Fruit fly (Drosophila melanogaster) Kc167 (cell line): ENCODE data around the gene CG10602.

Experiments
- Myc ChIP-seq: fragments of >200 bp; optimal IDR thresholded peaks from 2 replicates; lab custom pipeline; 2017; ENCODE audit warnings: missing external identifiers
- Sin3A ChIP-seq: fragments of >200 bp; optimal IDR thresholded peaks from 2 replicates; lab custom pipeline; 2018; ENCODE audit warnings: missing external identifiers
- h ChIP-seq: fragments of >200 bp; optimal IDR thresholded peaks from 3 replicates; lab custom pipeline; 2018; ENCODE audit warnings: missing external identifiers
- insv ChIP-seq: fragments of >200 bp; optimal IDR thresholded peaks from 3 replicates; lab custom pipeline; 2018; ENCODE audit warnings: missing external identifiers

dm6 chr2L:18889311-18889710, 30.3 kb upstream of the CG10602 start:
- no peak for TF ChIP-seq h
- no peak for TF ChIP-seq Sin3A
- no peak for TF ChIP-seq Myc
- no peak for TF ChIP-seq insv (lab: Kevin White, UChicago)
